Fruit fly (Drosophila melanogaster) whole organism, embryonic: ENCODE data around the gene CG6470.
A peak's percentile ranks its signal among the peaks of the same experiment; 100 is the strongest.

Experiments
- Blimp-1 ChIP-seq: fragments of 200-800 bp; sonication (Bioruptor generic); optimal IDR thresholded peaks from 3 replicates; lab custom pipeline; 2018; ENCODE audit warnings: missing biosample characterization, missing genetic modification characterization, mild to moderate bottlenecking, moderate library complexity, missing genetic modification reagents
- Bteb2 ChIP-seq: fragments of 200-800 bp; sonication (Bioruptor generic); optimal IDR thresholded peaks from 2 replicates; lab custom pipeline; 2016; ENCODE audit warnings: missing biosample characterization, missing genetic modification characterization
- CG10543 ChIP-seq: fragments of 200-800 bp; sonication (Bioruptor generic); optimal IDR thresholded peaks from 3 replicates; lab custom pipeline; 2017; ENCODE audit warnings: missing biosample characterization, mild to moderate bottlenecking, missing genetic modification characterization, moderate library complexity
- CG10979 ChIP-seq: fragments of 200-800 bp; sonication (Bioruptor generic); optimal IDR thresholded peaks from 2 replicates; lab custom pipeline; 2018; ENCODE audit warnings: missing biosample characterization, mild to moderate bottlenecking, missing genetic modification characterization, moderate library complexity
- CG11504 ChIP-seq: fragments of 200-800 bp; sonication (Bioruptor generic); optimal IDR thresholded peaks from 3 replicates; lab custom pipeline; 2019; ENCODE audit warnings: missing biosample characterization, mild to moderate bottlenecking, missing genetic modification characterization, moderate library complexity
- CG11695 ChIP-seq: fragments of 200-800 bp; sonication (Bioruptor generic); IDR thresholded peaks from 3 replicates; pipeline ENCODE4 v1.3.6; 2022; ENCODE audit warnings: missing biosample characterization, missing genetic modification characterization
- CG16863 ChIP-seq: fragments of 200-800 bp; sonication (Bioruptor generic); optimal IDR thresholded peaks from 3 replicates; lab custom pipeline; 2016; ENCODE audit warnings: missing biosample characterization, missing genetic modification characterization
- CG17361 ChIP-seq: fragments of 200-800 bp; sonication (Bioruptor generic); IDR thresholded peaks from 3 replicates; pipeline ENCODE4 v1.3.6; 2022; ENCODE audit warnings: missing biosample characterization, missing genetic modification characterization
- CG1832 ChIP-seq: fragments of 200-800 bp; sonication (Bioruptor generic); optimal IDR thresholded peaks from 2 replicates; lab custom pipeline; 2017; ENCODE audit warnings: missing biosample characterization, mild to moderate bottlenecking, missing genetic modification characterization, inconsistent platforms
- CG2116 ChIP-seq: fragments of 200-800 bp; sonication (Bioruptor generic); optimal IDR thresholded peaks from 3 replicates; lab custom pipeline; 2018; ENCODE audit warnings: missing biosample characterization, mild to moderate bottlenecking, missing genetic modification characterization
- CG2199 ChIP-seq: fragments of 200-800 bp; sonication (Bioruptor generic); IDR thresholded peaks from 3 replicates; pipeline ENCODE4 v1.3.6; 2022; ENCODE audit warnings: missing biosample characterization, missing genetic modification characterization
- CG34376 ChIP-seq: fragments of 200-800 bp; sonication (Bioruptor generic); optimal IDR thresholded peaks from 2 replicates; lab custom pipeline; 2018; ENCODE audit warnings: missing biosample characterization, mild to moderate bottlenecking, missing genetic modification characterization
- CG8089 ChIP-seq: fragments of 200-800 bp; sonication (Bioruptor generic); optimal IDR thresholded peaks from 3 replicates; lab custom pipeline; 2016; ENCODE audit warnings: missing biosample characterization, missing genetic modification characterization
- CG9817 ChIP-seq: fragments of 200-800 bp; sonication (Bioruptor generic); optimal IDR thresholded peaks from 2 replicates; lab custom pipeline; 2018; ENCODE audit warnings: missing biosample characterization, mild to moderate bottlenecking, missing genetic modification characterization, moderate library complexity
- Dll ChIP-seq: fragments of 200-800 bp; sonication (Bioruptor generic); IDR thresholded peaks from 4 replicates; pipeline ENCODE4 v1.3.6; 2022; ENCODE audit warnings: missing biosample characterization, missing genetic modification characterization; ENCODE audit not compliant: partially characterized antibody
- Drgx ChIP-seq: fragments of 200-800 bp; sonication (Bioruptor generic); IDR thresholded peaks from 2 replicates; pipeline ENCODE4 v1.3.6; 2022; ENCODE audit warnings: missing biosample characterization, missing genetic modification characterization
- Lim3 ChIP-seq: fragments of 200-800 bp; sonication (Bioruptor generic); IDR thresholded peaks from 2 replicates; pipeline ENCODE4 v1.3.6; 2022; ENCODE audit warnings: missing biosample characterization, missing genetic modification characterization
- Lpt ChIP-seq: fragments of >200 bp; optimal IDR thresholded peaks from 2 replicates; lab custom pipeline; 2018; ENCODE audit warnings: missing biosample characterization, missing genetic modification characterization
- Mes4 ChIP-seq: fragments of 200-800 bp; sonication (Bioruptor generic); optimal IDR thresholded peaks from 2 replicates; lab custom pipeline; 2016; ENCODE audit warnings: missing biosample characterization, missing genetic modification characterization
- Mrtf ChIP-seq: fragments of 200-800 bp; sonication (Bioruptor generic); IDR thresholded peaks from 3 replicates; pipeline ENCODE4 v1.3.6; 2022; ENCODE audit warnings: missing biosample characterization, missing genetic modification characterization
- NC2β ChIP-seq: fragments of 200-800 bp; sonication (Bioruptor generic); optimal IDR thresholded peaks from 2 replicates; lab custom pipeline; 2016; ENCODE audit warnings: missing biosample characterization, missing genetic modification characterization
- Poxn ChIP-seq: fragments of 200-800 bp; sonication (Bioruptor generic); IDR thresholded peaks from 2 replicates; pipeline ENCODE4 v1.3.6; 2022; ENCODE audit warnings: missing biosample characterization, missing genetic modification characterization
- Ptx1 ChIP-seq: fragments of 200-800 bp; sonication (Bioruptor generic); IDR thresholded peaks from 2 replicates; pipeline ENCODE4 v1.3.6; 2022; ENCODE audit warnings: missing biosample characterization, missing genetic modification characterization
- Spps ChIP-seq: fragments of 200-800 bp; sonication (Bioruptor generic); optimal IDR thresholded peaks from 2 replicates; lab custom pipeline; 2018; ENCODE audit warnings: missing biosample characterization, mild to moderate bottlenecking, missing genetic modification characterization
- Ssrp ChIP-seq: fragments of 200-800 bp; sonication (Bioruptor generic); optimal IDR thresholded peaks from 2 replicates; lab custom pipeline; 2018; ENCODE audit warnings: missing biosample characterization, mild to moderate bottlenecking, missing genetic modification characterization, moderate library complexity
- Trl ChIP-seq, 3 experiments: fragments of >200 bp in 2 of 3; fragments of 200-800 bp in 1 of 3; sonication (Bioruptor generic) in 1 of 3; optimal IDR thresholded peaks; 2 replicates in 1 of 3; 3 replicates in 2 of 3; lab custom pipeline; 2016 to 2017; ENCODE audit warnings: missing biosample characterization in 1 of 3, missing genetic modification characterization in 1 of 3
- Vsx1 ChIP-seq: fragments of 200-800 bp; sonication (Bioruptor generic); optimal IDR thresholded peaks from 2 replicates; lab custom pipeline; 2017; ENCODE audit warnings: missing biosample characterization, mild to moderate bottlenecking, missing genetic modification characterization, missing genetic modification reagents
- bab2 ChIP-seq: fragments of 200-800 bp; sonication (Bioruptor generic); optimal IDR thresholded peaks from 2 replicates; lab custom pipeline; 2016; ENCODE audit warnings: missing biosample characterization, missing genetic modification characterization
- bigmax ChIP-seq: fragments of 200-800 bp; sonication (Bioruptor generic); optimal IDR thresholded peaks from 2 replicates; lab custom pipeline; 2018; ENCODE audit warnings: missing biosample characterization, mild to moderate bottlenecking, missing genetic modification characterization
- bsh ChIP-seq, 2 experiments: fragments of 200-800 bp; sonication (Bioruptor generic); optimal IDR thresholded peaks; 2 replicates each; lab custom pipeline; 2017 to 2018; ENCODE audit warnings: mild to moderate bottlenecking in 2 of 2, missing biosample characterization in 2 of 2, missing genetic modification characterization in 2 of 2, moderate library complexity in 1 of 2
- cas ChIP-seq: fragments of 200-800 bp; sonication (Bioruptor generic); IDR thresholded peaks from 2 replicates; pipeline ENCODE4 v1.3.6; 2022; ENCODE audit warnings: missing biosample characterization, missing genetic modification characterization
- chm ChIP-seq: fragments of 200-800 bp; sonication (Bioruptor generic); IDR thresholded peaks from 2 replicates; pipeline ENCODE4 v1.3.6; 2022; ENCODE audit warnings: missing biosample characterization, missing genetic modification characterization
- dmrt11E ChIP-seq: fragments of 200-800 bp; sonication (Bioruptor generic); optimal IDR thresholded peaks from 3 replicates; lab custom pipeline; 2018; ENCODE audit warnings: missing biosample characterization, mild to moderate bottlenecking, missing genetic modification characterization, moderate library complexity
- gem ChIP-seq: fragments of 200-800 bp; sonication (Bioruptor generic); optimal IDR thresholded peaks from 2 replicates; lab custom pipeline; 2019; ENCODE audit warnings: missing biosample characterization, mild to moderate bottlenecking, missing genetic modification characterization, moderate library complexity
- grau ChIP-seq: fragments of 200-800 bp; optimal IDR thresholded peaks from 3 replicates; lab custom pipeline; 2019; ENCODE audit warnings: missing biosample characterization, mild to moderate bottlenecking, missing genetic modification characterization, moderate library complexity
- gsb ChIP-seq: fragments of 200-800 bp; sonication (Bioruptor generic); IDR thresholded peaks from 2 replicates; pipeline ENCODE4 v1.3.6; 2022; ENCODE audit warnings: missing biosample characterization, missing genetic modification characterization
- hkb ChIP-seq, 2 experiments: fragments of 200-800 bp in 1 of 2; fragments of >200 bp in 1 of 2; sonication (Bioruptor generic) in 1 of 2; IDR thresholded peaks in 1 of 2; optimal IDR thresholded peaks in 1 of 2; 2 replicates each; pipeline versions ENCODE4 v1.3.6 to Lab custom; 2017 to 2022; ENCODE audit warnings: missing biosample characterization in 1 of 2, missing genetic modification characterization in 1 of 2
- jing ChIP-seq: fragments of 200-800 bp; sonication (Bioruptor generic); optimal IDR thresholded peaks from 2 replicates; lab custom pipeline; 2018; ENCODE audit warnings: missing biosample characterization, mild to moderate bottlenecking, missing genetic modification characterization
- lbe ChIP-seq: fragments of 200-800 bp; sonication (Bioruptor generic); optimal IDR thresholded peaks from 2 replicates; lab custom pipeline; 2016; ENCODE audit warnings: missing biosample characterization, mild to moderate bottlenecking, missing genetic modification characterization
- mld ChIP-seq: fragments of 200-800 bp; sonication (Bioruptor generic); IDR thresholded peaks from 3 replicates; pipeline ENCODE4 v1.3.6; 2022; ENCODE audit warnings: missing biosample characterization, missing genetic modification characterization; ENCODE audit not compliant: partially characterized antibody
- nom ChIP-seq: fragments of 200-800 bp; sonication (Bioruptor generic); optimal IDR thresholded peaks from 2 replicates; lab custom pipeline; 2017; ENCODE audit warnings: missing biosample characterization, missing genetic modification characterization, mild to moderate bottlenecking, moderate library complexity, missing genetic modification reagents
- pho ChIP-seq: fragments of 200-800 bp; sonication (Bioruptor generic); optimal IDR thresholded peaks from 2 replicates; lab custom pipeline; 2016; ENCODE audit warnings: missing biosample characterization, missing genetic modification characterization
- phol ChIP-seq: fragments of 200-800 bp; sonication (Bioruptor generic); optimal IDR thresholded peaks from 3 replicates; lab custom pipeline; 2018; ENCODE audit warnings: missing biosample characterization, mild to moderate bottlenecking, missing genetic modification characterization, moderate library complexity
- sc ChIP-seq, 3 experiments: fragments of >200 bp in 2 of 3; fragments of 200-800 bp in 1 of 3; sonication (Bioruptor generic) in 1 of 3; optimal IDR thresholded peaks; 2 replicates in 2 of 3; 3 replicates in 1 of 3; lab custom pipeline; 2017; ENCODE audit warnings: mild to moderate bottlenecking in 1 of 3, missing biosample characterization in 1 of 3, missing genetic modification characterization in 1 of 3, missing genetic modification reagents in 1 of 3
- sd ChIP-seq: fragments of 200-800 bp; sonication (Bioruptor generic); optimal IDR thresholded peaks from 3 replicates; lab custom pipeline; 2018; ENCODE audit warnings: missing biosample characterization, mild to moderate bottlenecking, missing genetic modification characterization, moderate library complexity
- so ChIP-seq: fragments of 200-800 bp; sonication (Bioruptor generic); IDR thresholded peaks from 3 replicates; pipeline ENCODE4 v1.3.6; 2022; ENCODE audit warnings: missing biosample characterization, missing genetic modification characterization
- yki ChIP-seq: fragments of >200 bp; optimal IDR thresholded peaks from 3 replicates; lab custom pipeline; 2018
- z ChIP-seq: fragments of 200-800 bp; sonication (Bioruptor generic); IDR thresholded peaks from 3 replicates; pipeline ENCODE4 v1.3.6; 2022; ENCODE audit warnings: missing biosample characterization, missing genetic modification characterization

CG6470 gene

DNA sequence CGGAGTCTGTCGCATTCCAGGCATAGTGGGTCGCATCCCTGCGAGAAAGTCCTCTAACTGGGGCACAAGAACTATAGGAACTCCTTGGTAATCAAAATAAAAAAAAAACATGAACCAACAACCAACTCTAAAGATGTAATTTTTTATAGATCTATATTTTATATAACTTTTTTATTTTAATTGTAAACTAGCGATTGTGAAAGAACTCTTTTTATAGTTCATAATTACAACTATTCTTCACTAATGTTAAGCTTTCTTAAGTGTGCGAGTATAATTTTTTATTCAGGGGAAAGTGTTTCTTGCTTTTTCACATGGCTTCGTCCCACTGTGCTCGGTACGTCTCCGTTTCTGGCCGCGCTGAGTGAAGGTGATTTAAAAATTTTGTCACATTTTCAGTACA, 25.6 kb upstream of the CG6470 start:
- TF ChIP-seq Ptx1 (GFP tag; lab: Robert Waterston, UW) (0 out of 2 replicates have a peak, but pooled peaks have one; percentile 14), CG11504 (tag; lab: Kevin White, UChicago) (peak; percentile 11), gem (peak; percentile 21), phol (peak; percentile 14), CG10979 (peak; percentile 35), CG17361 (GFP tag; lab: Robert Waterston, UW) (0 out of 3 replicates have a peak, but pooled peaks have one; percentile 17), Drgx (GFP tag; lab: Robert Waterston, UW) (peak; percentile 37; the same call in 1 of the 2 replicates), dmrt11E (peak; percentile 26), Ssrp (tag; lab: Kevin White, UChicago) (peak; percentile 24), Spps (tag; lab: Kevin White, UChicago) (no peak), CG10543 (GFP tag; lab: Kevin White, UChicago) (no peak), Blimp-1 (GFP tag; lab: Kevin White, UChicago) (peak; percentile 7), bsh (GFP tag; optimal IDR thresholded peaks at IDR 0.05; lab: Kevin White, UChicago) (peak; percentile 12 to 45), Bteb2 (GFP tag; lab: Kevin White, UChicago) (no peak)

DNA sequence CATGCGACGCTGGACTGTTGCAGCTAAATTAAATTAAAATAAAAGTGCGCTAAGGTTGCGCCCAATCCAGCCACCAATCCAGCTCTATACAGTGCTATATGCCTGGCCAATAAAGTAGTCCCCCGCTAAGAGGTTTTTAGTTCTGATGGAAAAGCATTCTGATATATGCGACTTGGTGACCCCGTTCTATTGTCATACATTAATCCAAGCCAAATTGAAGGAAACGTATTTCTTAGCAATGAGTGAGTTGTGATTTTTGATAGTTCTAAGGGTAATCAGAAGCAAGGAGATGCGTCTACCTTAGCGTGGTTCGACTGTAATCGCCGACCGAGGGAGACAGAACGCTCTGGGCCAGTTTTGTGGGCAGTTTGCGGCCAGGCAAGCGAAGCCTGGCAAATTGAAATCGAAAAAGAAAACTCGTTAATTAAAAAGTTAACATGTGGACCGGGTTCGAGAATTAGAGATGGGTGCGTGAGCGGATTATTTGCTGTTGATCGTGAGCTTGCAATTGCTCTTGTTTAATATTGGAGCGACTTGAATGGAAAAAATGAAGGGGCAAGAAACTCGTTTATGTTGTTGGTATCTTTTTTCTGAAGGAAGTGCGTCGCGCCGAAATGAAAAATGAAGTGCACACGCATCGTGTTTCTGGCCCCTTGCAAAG, 23.7 kb upstream of the CG6470 start:
- TF ChIP-seq NC2β (GFP tag; lab: Kevin White, UChicago) = no peak
- no peak for TF ChIP-seq mld (GFP tag; lab: Robert Waterston, UW)
- TF ChIP-seq jing (GFP tag; lab: Kevin White, UChicago) = no peak
- TF ChIP-seq CG1832 = no peak
- TF ChIP-seq CG2116 (GFP tag; lab: Kevin White, UChicago) = no peak
- TF ChIP-seq sc (optimal IDR thresholded peaks at IDR 0.05; lab: Kevin White, UChicago) = no peak
- TF ChIP-seq sc (GFP tag; optimal IDR thresholded peaks at IDR 0.05; lab: Kevin White, UChicago) = no peak
- no peak for TF ChIP-seq CG2199 (GFP tag; lab: Robert Waterston, UW)
- no peak for TF ChIP-seq Lpt (GFP tag; lab: Kevin White, UChicago)
- no peak for TF ChIP-seq gsb (GFP tag; lab: Robert Waterston, UW)
- TF ChIP-seq lbe = peak; percentile 39
- no peak for TF ChIP-seq bab2 (GFP tag; lab: Kevin White, UChicago)
- no peak for TF ChIP-seq z (GFP tag; lab: Robert Waterston, UW)
- no peak for TF ChIP-seq chm
- no peak for TF ChIP-seq bigmax
- TF ChIP-seq CG16863 = no peak
- no peak for TF ChIP-seq CG11695 (GFP tag; lab: Robert Waterston, UW)
- TF ChIP-seq nom (GFP tag; lab: Kevin White, UChicago) = peak; percentile 0
- TF ChIP-seq Drgx (GFP tag; lab: Robert Waterston, UW) = peak; percentile 29; the same call in 1 of the 2 replicates
- TF ChIP-seq Mrtf = no peak
- no peak for TF ChIP-seq sd (tag; lab: Kevin White, UChicago)
- no peak for TF ChIP-seq pho (GFP tag; lab: Kevin White, UChicago)
- no peak for TF ChIP-seq Lim3 (GFP tag; lab: Robert Waterston, UW)
- peak; percentile 65 for TF ChIP-seq grau
- no peak for TF ChIP-seq CG9817 (tag; lab: Kevin White, UChicago)
- TF ChIP-seq CG34376 (GFP tag; lab: Kevin White, UChicago) = no peak
- no peak for TF ChIP-seq Mes4 (GFP tag; lab: Kevin White, UChicago)
- TF ChIP-seq cas = no peak
- no peak for TF ChIP-seq so (GFP tag; lab: Robert Waterston, UW)
- TF ChIP-seq Poxn (GFP tag; lab: Robert Waterston, UW) = no peak
- no peak for TF ChIP-seq CG8089
- TF ChIP-seq Vsx1 = no peak
- TF ChIP-seq Trl (optimal IDR thresholded peaks at IDR 0.05; lab: Kevin White, UChicago) = no peak
- TF ChIP-seq Trl (GFP tag; optimal IDR thresholded peaks at IDR 0.05; lab: Kevin White, UChicago) = no peak
- no peak for TF ChIP-seq hkb (optimal IDR thresholded peaks at IDR 0.05; lab: Kevin White, UChicago)
- no peak for TF ChIP-seq hkb (GFP tag; IDR thresholded peaks at IDR 0.05; lab: Robert Waterston, UW)
- TF ChIP-seq yki (lab: Kevin White, UChicago) = no peak
- 0 out of 4 replicates have a peak, but pooled peaks have one; percentile 31 for TF ChIP-seq Dll (GFP tag; lab: Robert Waterston, UW)
